Fruit fly (Drosophila melanogaster) whole organism, embryonic: ENCODE data around the gene Lcp65Ag3.
A peak's percentile ranks its signal among the peaks of the same experiment; 100 is the strongest.

Experiments
- B-H2 ChIP-seq: fragments of 200-800 bp; sonication (Bioruptor generic); optimal IDR thresholded peaks from 2 replicates; lab custom pipeline; 2018; ENCODE audit warnings: missing biosample characterization, mild to moderate bottlenecking, missing genetic modification characterization
- Blimp-1 ChIP-seq: fragments of 200-800 bp; sonication (Bioruptor generic); optimal IDR thresholded peaks from 3 replicates; lab custom pipeline; 2018; ENCODE audit warnings: missing biosample characterization, missing genetic modification characterization, mild to moderate bottlenecking, moderate library complexity, missing genetic modification reagents
- CG11093 ChIP-seq: fragments of 200-800 bp; sonication (Bioruptor generic); IDR thresholded peaks from 3 replicates; pipeline ENCODE4 v1.3.6; 2022; ENCODE audit warnings: missing biosample characterization, missing genetic modification characterization
- CG11398 ChIP-seq: fragments of 200-800 bp; sonication (Bioruptor generic); optimal IDR thresholded peaks from 2 replicates; lab custom pipeline; 2016; ENCODE audit warnings: missing biosample characterization, missing genetic modification characterization
- CG12104 ChIP-seq: fragments of 200-800 bp; sonication (Bioruptor generic); optimal IDR thresholded peaks from 3 replicates; lab custom pipeline; 2016; ENCODE audit warnings: missing biosample characterization, missing genetic modification characterization
- CG12219 ChIP-seq: fragments of 200-800 bp; sonication (Bioruptor generic); optimal IDR thresholded peaks from 3 replicates; lab custom pipeline; 2018; ENCODE audit warnings: missing biosample characterization, mild to moderate bottlenecking, missing genetic modification characterization
- CG12769 ChIP-seq: fragments of 200-800 bp; sonication (Bioruptor generic); optimal IDR thresholded peaks from 2 replicates; lab custom pipeline; 2019; ENCODE audit warnings: missing biosample characterization, mild to moderate bottlenecking, missing genetic modification characterization, moderate library complexity
- CG13123 ChIP-seq: fragments of 200-800 bp; sonication (Bioruptor generic); optimal IDR thresholded peaks from 2 replicates; lab custom pipeline; 2016; ENCODE audit warnings: missing biosample characterization, missing genetic modification characterization
- CG14014 ChIP-seq: fragments of 200-800 bp; sonication (Bioruptor generic); IDR thresholded peaks from 2 replicates; pipeline ENCODE4 v1.3.6; 2022; ENCODE audit warnings: missing biosample characterization, missing genetic modification characterization
- CG14441 ChIP-seq: fragments of 200-800 bp; sonication (Bioruptor generic); IDR thresholded peaks from 2 replicates; pipeline ENCODE4 v1.3.6; 2022; ENCODE audit warnings: missing biosample characterization, missing genetic modification characterization
- CG14965 ChIP-seq: fragments of 200-800 bp; sonication (Bioruptor generic); optimal IDR thresholded peaks from 2 replicates; lab custom pipeline; 2016; ENCODE audit warnings: missing biosample characterization, missing genetic modification characterization, borderline replicate concordance
- CG15479 ChIP-seq: fragments of 200-800 bp; sonication (Bioruptor generic); optimal IDR thresholded peaks from 3 replicates; lab custom pipeline; 2019; ENCODE audit warnings: missing biosample characterization, mild to moderate bottlenecking, missing genetic modification characterization, moderate library complexity
- CG1832 ChIP-seq: fragments of 200-800 bp; sonication (Bioruptor generic); optimal IDR thresholded peaks from 2 replicates; lab custom pipeline; 2017; ENCODE audit warnings: missing biosample characterization, mild to moderate bottlenecking, missing genetic modification characterization, inconsistent platforms
- CG32772 ChIP-seq: fragments of 200-800 bp; sonication (Bioruptor generic); IDR thresholded peaks from 2 replicates; pipeline ENCODE4 v1.3.6; 2022; ENCODE audit warnings: missing biosample characterization, missing genetic modification characterization
- CG4424 ChIP-seq: fragments of 200-800 bp; sonication (Bioruptor generic); optimal IDR thresholded peaks from 3 replicates; lab custom pipeline; 2016; ENCODE audit warnings: missing biosample characterization, missing genetic modification characterization
- CG6254 ChIP-seq: fragments of 200-800 bp; sonication (Bioruptor generic); optimal IDR thresholded peaks from 3 replicates; lab custom pipeline; 2017; ENCODE audit warnings: mild to moderate bottlenecking, missing biosample characterization, missing genetic modification reagents, missing genetic modification characterization
- CG7372 ChIP-seq: fragments of 200-800 bp; sonication (Bioruptor generic); IDR thresholded peaks from 2 replicates; pipeline ENCODE4 v1.3.6; 2022; ENCODE audit warnings: missing biosample characterization, missing genetic modification characterization
- CG8089 ChIP-seq: fragments of 200-800 bp; sonication (Bioruptor generic); optimal IDR thresholded peaks from 3 replicates; lab custom pipeline; 2016; ENCODE audit warnings: missing biosample characterization, missing genetic modification characterization
- CG8944 ChIP-seq: fragments of 200-800 bp; sonication (Bioruptor generic); optimal IDR thresholded peaks from 3 replicates; lab custom pipeline; 2016; ENCODE audit warnings: missing biosample characterization, missing genetic modification characterization
- D19B ChIP-seq: fragments of 200-800 bp; sonication (Bioruptor generic); optimal IDR thresholded peaks from 2 replicates; lab custom pipeline; 2017; ENCODE audit warnings: missing biosample characterization, mild to moderate bottlenecking, missing genetic modification characterization
- Dad ChIP-seq: fragments of 200-800 bp; sonication (Bioruptor generic); optimal IDR thresholded peaks from 3 replicates; lab custom pipeline; 2016; ENCODE audit warnings: missing biosample characterization, missing genetic modification characterization
- Deaf1 ChIP-seq: fragments of 200-800 bp; optimal IDR thresholded peaks from 3 replicates; lab custom pipeline; 2019; ENCODE audit warnings: missing biosample characterization, mild to moderate bottlenecking, missing genetic modification characterization, moderate library complexity
- Hr51 ChIP-seq, 2 experiments: fragments of 200-800 bp; sonication (Bioruptor generic); optimal IDR thresholded peaks; 2 replicates in 1 of 2; 3 replicates in 1 of 2; lab custom pipeline; 2016 to 2018; ENCODE audit warnings: missing biosample characterization in 2 of 2, missing genetic modification characterization in 2 of 2, mild to moderate bottlenecking in 1 of 2, moderate library complexity in 1 of 2
- Jarid2 ChIP-seq: fragments of 200-800 bp; sonication (Bioruptor generic); optimal IDR thresholded peaks from 3 replicates; lab custom pipeline; 2017; ENCODE audit warnings: mild to moderate bottlenecking, missing biosample characterization, missing genetic modification reagents, missing genetic modification characterization
- Poxn ChIP-seq: fragments of 200-800 bp; sonication (Bioruptor generic); IDR thresholded peaks from 2 replicates; pipeline ENCODE4 v1.3.6; 2022; ENCODE audit warnings: missing biosample characterization, missing genetic modification characterization
- Scr ChIP-seq: fragments of 200-800 bp; sonication (Bioruptor generic); IDR thresholded peaks from 2 replicates; pipeline ENCODE4 v1.3.6; 2022; ENCODE audit warnings: missing biosample characterization, missing genetic modification characterization; ENCODE audit not compliant: partially characterized antibody
- Stat92E ChIP-seq, 3 experiments: fragments of >200 bp in 2 of 3; fragments of 200-800 bp in 1 of 3; sonication (Bioruptor generic) in 1 of 3; optimal IDR thresholded peaks; 2 replicates each; lab custom pipeline; 2017 to 2019; ENCODE audit warnings: missing biosample characterization in 3 of 3, missing genetic modification characterization in 3 of 3, mild to moderate bottlenecking in 1 of 3, moderate library complexity in 1 of 3
- az2 ChIP-seq: fragments of 200-800 bp; sonication (Bioruptor generic); optimal IDR thresholded peaks from 3 replicates; lab custom pipeline; 2016; ENCODE audit warnings: missing biosample characterization, missing genetic modification characterization
- bigmax ChIP-seq: fragments of 200-800 bp; sonication (Bioruptor generic); optimal IDR thresholded peaks from 2 replicates; lab custom pipeline; 2018; ENCODE audit warnings: missing biosample characterization, mild to moderate bottlenecking, missing genetic modification characterization
- bowl ChIP-seq: fragments of 200-800 bp; sonication (Bioruptor generic); IDR thresholded peaks from 2 replicates; pipeline ENCODE4 v1.3.6; 2022; ENCODE audit warnings: missing biosample characterization, missing genetic modification characterization
- btn ChIP-seq: fragments of 200-800 bp; sonication (Bioruptor generic); optimal IDR thresholded peaks from 2 replicates; lab custom pipeline; 2016; ENCODE audit warnings: missing biosample characterization, missing genetic modification characterization
- cad ChIP-seq: fragments of >200 bp; optimal IDR thresholded peaks from 2 replicates; lab custom pipeline; 2017; ENCODE audit warnings: missing biosample characterization, missing genetic modification characterization
- chif ChIP-seq, 2 experiments: fragments of 200-800 bp; sonication (Bioruptor generic); optimal IDR thresholded peaks; 3 replicates each; lab custom pipeline; 2016; ENCODE audit warnings: missing biosample characterization in 2 of 2, missing genetic modification characterization in 2 of 2
- chinmo ChIP-seq: fragments of 200-800 bp; sonication (Bioruptor generic); IDR thresholded peaks from 4 replicates; pipeline ENCODE4 v1.3.6; 2022; ENCODE audit warnings: missing biosample characterization, missing genetic modification characterization; ENCODE audit not compliant: partially characterized antibody
- danr ChIP-seq: fragments of 200-800 bp; sonication (Bioruptor generic); IDR thresholded peaks from 2 replicates; pipeline ENCODE4 v1.3.6; 2022; ENCODE audit warnings: missing biosample characterization, missing genetic modification characterization
- en ChIP-seq: fragments of 200-800 bp; sonication (Bioruptor generic); optimal IDR thresholded peaks from 2 replicates; lab custom pipeline; 2016; ENCODE audit warnings: missing biosample characterization, missing genetic modification characterization
- hb ChIP-seq: fragments of 200-800 bp; sonication (Bioruptor generic); IDR thresholded peaks from 3 replicates; pipeline ENCODE4 v1.3.6; 2022; ENCODE audit warnings: missing biosample characterization, missing genetic modification characterization; ENCODE audit not compliant: partially characterized antibody
- hth ChIP-seq: fragments of >200 bp; optimal IDR thresholded peaks from 2 replicates; lab custom pipeline; 2017; ENCODE audit warnings: inconsistent platforms
- klu ChIP-seq: fragments of 200-800 bp; sonication (Bioruptor generic); IDR thresholded peaks from 2 replicates; pipeline ENCODE4 v1.3.6; 2022; ENCODE audit warnings: missing biosample characterization, missing genetic modification characterization
- lmd ChIP-seq: fragments of 200-800 bp; sonication (Bioruptor generic); IDR thresholded peaks from 2 replicates; pipeline ENCODE4 v1.3.6; 2022; ENCODE audit warnings: missing biosample characterization, missing genetic modification characterization
- maf-S ChIP-seq: fragments of 200-800 bp; sonication (Bioruptor generic); optimal IDR thresholded peaks from 2 replicates; lab custom pipeline; 2016; ENCODE audit warnings: missing biosample characterization, missing genetic modification characterization
- nau ChIP-seq: fragments of 200-800 bp; sonication (Bioruptor generic); optimal IDR thresholded peaks from 3 replicates; lab custom pipeline; 2017; ENCODE audit warnings: missing biosample characterization, mild to moderate bottlenecking, missing genetic modification characterization, missing genetic modification reagents
- sens ChIP-seq: fragments of 200-800 bp; sonication (Bioruptor generic); peaks from one replicate; lab custom pipeline; 2016; ENCODE audit warnings: missing biosample characterization, missing genetic modification characterization
- sqz ChIP-seq: fragments of 200-800 bp; sonication (Bioruptor generic); optimal IDR thresholded peaks from 3 replicates; lab custom pipeline; 2018; ENCODE audit warnings: missing biosample characterization, mild to moderate bottlenecking, missing genetic modification characterization
- tap ChIP-seq: fragments of 200-800 bp; optimal IDR thresholded peaks from 3 replicates; lab custom pipeline; 2019; ENCODE audit warnings: missing biosample characterization, mild to moderate bottlenecking, missing genetic modification characterization, moderate library complexity
- toy ChIP-seq: fragments of 200-800 bp; sonication (Bioruptor generic); IDR thresholded peaks from 2 replicates; pipeline ENCODE4 v1.3.6; 2022; ENCODE audit warnings: missing biosample characterization, missing genetic modification characterization
- ttk ChIP-seq: fragments of 200-800 bp; sonication (Bioruptor generic); IDR thresholded peaks from 2 replicates; pipeline ENCODE4 v2.1.2; 2022; ENCODE audit warnings: missing biosample characterization, missing genetic modification characterization
- twi ChIP-seq: fragments of 200-800 bp; optimal IDR thresholded peaks from 2 replicates; lab custom pipeline; 2019; ENCODE audit warnings: missing biosample characterization, mild to moderate bottlenecking, missing genetic modification characterization, moderate library complexity
- usp ChIP-seq: fragments of >200 bp; optimal IDR thresholded peaks from 2 replicates; lab custom pipeline; 2017; ENCODE audit warnings: missing biosample characterization, missing genetic modification characterization
- zfh1 ChIP-seq: fragments of 200-800 bp; sonication (Bioruptor generic); IDR thresholded peaks from 3 replicates; pipeline ENCODE4 v1.3.6; 2022; ENCODE audit warnings: missing biosample characterization, missing genetic modification characterization

The Lcp65Ag3 gene

dm6 chr3L:6157327-6158032 is 26.7 kb upstream of the Lcp65Ag3 start, which contains the start of gene CG13297 (continued):
- TF ChIP-seq chinmo (GFP tag; lab: Robert Waterston, UW), result no peak
- TF ChIP-seq D19B (GFP tag; lab: Kevin White, UChicago), result peak; percentile 30
- TF ChIP-seq maf-S (GFP tag; lab: Kevin White, UChicago), result no peak
- TF ChIP-seq Stat92E (GFP tag; optimal IDR thresholded peaks at IDR 0.05; lab: Kevin White, UChicago), result no peak
- no peak for TF ChIP-seq nau
- TF ChIP-seq CG15479 (GFP tag; lab: Kevin White, UChicago), result no peak
- TF ChIP-seq CG14965 (GFP tag; lab: Kevin White, UChicago), result no peak
- no peak for TF ChIP-seq twi (tag; lab: Kevin White, UChicago)
- no peak for TF ChIP-seq CG1832 (GFP tag; lab: Kevin White, UChicago)
- TF ChIP-seq btn, result no peak
- no peak for TF ChIP-seq usp (GFP tag; lab: Kevin White, UChicago)
- no peak for TF ChIP-seq toy
- TF ChIP-seq CG7372 (GFP tag; lab: Robert Waterston, UW), result no peak; the same call in 1 of the 2 replicates
- no peak for TF ChIP-seq CG11398 (GFP tag; lab: Kevin White, UChicago)
- TF ChIP-seq Jarid2 (GFP tag; lab: Kevin White, UChicago), result no peak
- no peak for TF ChIP-seq B-H2 (GFP tag; lab: Kevin White, UChicago)
- peak; percentile 31 for TF ChIP-seq CG12219 (GFP tag; lab: Kevin White, UChicago)
- no peak for TF ChIP-seq Scr (GFP tag; lab: Robert Waterston, UW)
- peak; percentile 49 for TF ChIP-seq tap (tag; lab: Kevin White, UChicago)
- 0 out of 2 replicates have a peak, but pooled peaks have one; percentile 14 for TF ChIP-seq CG32772 (GFP tag; lab: Robert Waterston, UW)
- TF ChIP-seq CG13123, result no peak
- TF ChIP-seq CG4424, result peak; percentile 41
- TF ChIP-seq CG14014 (GFP tag; lab: Robert Waterston, UW), result peak; percentile 25; the same call in 1 of the 2 replicates
- no peak for TF ChIP-seq bowl
- TF ChIP-seq lmd (GFP tag; lab: Robert Waterston, UW), result peak; percentile 50; the same call in 1 of the 2 replicates
- no peak for TF ChIP-seq CG8089 (GFP tag; lab: Kevin White, UChicago)
- peak; percentile 12 for TF ChIP-seq CG6254 (GFP tag; lab: Kevin White, UChicago)
- TF ChIP-seq CG8944, result no peak
- no peak for TF ChIP-seq klu (GFP tag; lab: Robert Waterston, UW)
- no peak for TF ChIP-seq hth (lab: Kevin White, UChicago)
- no peak for TF ChIP-seq en (GFP tag; lab: Kevin White, UChicago)
- TF ChIP-seq CG14441 (GFP tag; lab: Robert Waterston, UW), result peak; percentile 60
- TF ChIP-seq Hr51 (GFP tag; optimal IDR thresholded peaks at IDR 0.05; lab: Kevin White, UChicago), result peak in 1 of 2 experiments; percentile 84
- TF ChIP-seq hb (GFP tag; lab: Robert Waterston, UW), result no peak
- peak; percentile 45; the same call in 1 of the 2 replicates for TF ChIP-seq danr (GFP tag; lab: Robert Waterston, UW)
- no peak for TF ChIP-seq CG12769
- no peak for TF ChIP-seq Dad
- peak; percentile 39; the same call in 1 of the 2 replicates for TF ChIP-seq ttk (GFP tag; lab: Robert Waterston, UW)
- TF ChIP-seq Deaf1 (tag; lab: Kevin White, UChicago), result peak; percentile 22
- TF ChIP-seq az2 (GFP tag; lab: Kevin White, UChicago), result peak; percentile 42
- TF ChIP-seq zfh1, result 0 out of 3 replicates have a peak, but pooled peaks have one; percentile 32
- no peak for TF ChIP-seq cad (GFP tag; lab: Kevin White, UChicago)
- peak; percentile 27 for TF ChIP-seq CG12104
- no peak for TF ChIP-seq bigmax (GFP tag; lab: Kevin White, UChicago)
- peak; percentile 35 for TF ChIP-seq sqz
- TF ChIP-seq CG11093, result peak; percentile 62; the same call in 2 of the 3 replicates
- peak; percentile 76 for TF ChIP-seq sens
- peak in 1 of 2 experiments; percentile 8 for TF ChIP-seq chif (GFP tag; optimal IDR thresholded peaks at IDR 0.05; lab: Kevin White, UChicago)
- peak; percentile 54 for TF ChIP-seq Blimp-1 (GFP tag; lab: Kevin White, UChicago)
- TF ChIP-seq Poxn (GFP tag; lab: Robert Waterston, UW), result no peak
